Worm (Caenorhabditis elegans): ENCODE measurements around the gene F02D10.3.

The F02D10.3 gene

ce11 chrX:13511796-13512195, 49.4 kb upstream of the F02D10.3 start (continued):
- peak; percentile 59 for TF ChIP-seq mcd-1 (GFP tag; IDR thresholded peaks at IDR 0.05)
- no peak for TF ChIP-seq ama-1 (optimal IDR thresholded peaks at IDR 0.05)
- TF ChIP-seq ama-1 (GFP tag; optimal IDR thresholded peaks at IDR 0.05): peak; percentile 53 to 59
- TF ChIP-seq Y67H2A.10 (GFP tag; conservative IDR thresholded peaks at IDR 0.05): no peak; the same call in 1 of the 2 replicates
- no peak for TF ChIP-seq madf-6 (GFP tag; IDR thresholded peaks at IDR 0.05)
- no peak for TF ChIP-seq dpff-1 (tag; optimal IDR thresholded peaks at IDR 0.05)
- no peak for TF ChIP-seq C06A6.2 (GFP tag; conservative IDR thresholded peaks at IDR 0.05)
- 0 out of 2 replicates have a peak, but pooled peaks have one; percentile 32 for TF ChIP-seq ztf-25 (GFP tag; IDR thresholded peaks at IDR 0.05)
- peak; percentile 65 for TF ChIP-seq chd-7 (tag; optimal IDR thresholded peaks at IDR 0.05)
- TF ChIP-seq nhr-27 (tag; optimal IDR thresholded peaks at IDR 0.05): no peak
- no peak for TF ChIP-seq F39B2.1 (GFP tag; IDR thresholded peaks at IDR 0.05)
- TF ChIP-seq D2030.7 (GFP tag; IDR thresholded peaks at IDR 0.05): peak; percentile 77
- TF ChIP-seq snpc-1.3 (tag; optimal IDR thresholded peaks at IDR 0.05; ENCODE audit: insufficient read depth): peak; percentile 62
- TF ChIP-seq T07F8.4 (tag; optimal IDR thresholded peaks at IDR 0.05): peak; percentile 40
- peak; percentile 73 for TF ChIP-seq snpc-3.4 (tag; optimal IDR thresholded peaks at IDR 0.05)
- 0 out of 2 replicates have a peak, but pooled peaks have one; percentile 42 for TF ChIP-seq aptf-3 (GFP tag; IDR thresholded peaks at IDR 0.05)
- peak; percentile 92 for TF ChIP-seq nhr-90 (tag; optimal IDR thresholded peaks at IDR 0.05)
- TF ChIP-seq F55B11.4 (tag; optimal IDR thresholded peaks at IDR 0.05; ENCODE audit: borderline replicate concordance, insufficient read depth): no peak
- TF ChIP-seq akir-1 (GFP tag; optimal IDR thresholded peaks at IDR 0.05): no peak
- TF ChIP-seq sdz-38 (tag; optimal IDR thresholded peaks at IDR 0.05): no peak
- peak; percentile 57 for TF ChIP-seq attf-3 (GFP tag; conservative IDR thresholded peaks at IDR 0.05)
- peak; percentile 27 for TF ChIP-seq K12H6.12 (tag; optimal IDR thresholded peaks at IDR 0.05)
- TF ChIP-seq lir-1 (GFP tag; conservative IDR thresholded peaks at IDR 0.05): no peak
- TF ChIP-seq egrh-3 (GFP tag; IDR thresholded peaks at IDR 0.05): no peak
- TF ChIP-seq ZK185.1 (tag; optimal IDR thresholded peaks at IDR 0.05; ENCODE audit: poor library complexity, severe bottlenecking): peak; percentile 88
- TF ChIP-seq ztf-26 (tag; optimal IDR thresholded peaks at IDR 0.05): peak; percentile 62
- TF ChIP-seq athp-1 (tag; optimal IDR thresholded peaks at IDR 0.05): peak; percentile 53
- TF ChIP-seq snpc-4 (GFP tag; optimal IDR thresholded peaks at IDR 0.05): peak; percentile 64
- TF ChIP-seq snpc-4 (tag; optimal IDR thresholded peaks at IDR 0.05): peak; percentile 55 to 82 (median 74)
- TF ChIP-seq let-526 (GFP tag; IDR thresholded peaks at IDR 0.05): no peak
- TF ChIP-seq ekl-4 (GFP tag; IDR thresholded peaks at IDR 0.05): no peak
- TF ChIP-seq Y53F4B.3 (GFP tag; IDR thresholded peaks at IDR 0.05): peak; percentile 65; the same call in 1 of the 2 replicates
- TF ChIP-seq hmg-1.2 (GFP tag; IDR thresholded peaks at IDR 0.05): peak; percentile 71
- peak; percentile 6 for TF ChIP-seq ceh-79 (tag; optimal IDR thresholded peaks at IDR 0.05)
- no peak for TF ChIP-seq bed-1 (GFP tag; IDR thresholded peaks at IDR 0.05)
- no peak for TF ChIP-seq pha-4 (tag; optimal IDR thresholded peaks at IDR 0.05)
- TF ChIP-seq K11D2.4 (GFP tag; IDR thresholded peaks at IDR 0.05): peak; percentile 57; the same call in 1 of the 2 replicates
- peak; percentile 49 for TF ChIP-seq hrde-1 (tag; optimal IDR thresholded peaks at IDR 0.05; ENCODE audit: borderline replicate concordance)
- TF ChIP-seq hmg-20 (GFP tag; IDR thresholded peaks at IDR 0.05): peak; percentile 34; the same call in 1 of the 2 replicates
- TF ChIP-seq lin-35 (GFP tag; optimal IDR thresholded peaks at IDR 0.05): peak in 1 of 3 experiments; percentile 71
- peak; percentile 51 to 70 for TF ChIP-seq rec-8 (tag; optimal IDR thresholded peaks at IDR 0.05)
- peak; percentile 16; the same call in 1 of the 2 replicates for TF ChIP-seq B0336.3 (GFP tag; IDR thresholded peaks at IDR 0.05)
- peak; percentile 89 for TF ChIP-seq die-1 (tag; optimal IDR thresholded peaks at IDR 0.05)
- no peak for TF ChIP-seq T26A5.8 (tag; optimal IDR thresholded peaks at IDR 0.05)
- peak; percentile 89 for TF ChIP-seq nfyb-1 (GFP tag; IDR thresholded peaks at IDR 0.05)
- no peak for TF ChIP-seq dpl-1 (GFP tag; optimal IDR thresholded peaks at IDR 0.05)
- no peak for TF ChIP-seq ccch-3 (GFP tag; optimal IDR thresholded peaks at IDR 0.05)
- peak; percentile 2 for TF ChIP-seq F57A8.1 (GFP tag; optimal IDR thresholded peaks at IDR 0.05)
